Worm (Caenorhabditis elegans): ENCODE data around the gene nhr-193.

DNA sequence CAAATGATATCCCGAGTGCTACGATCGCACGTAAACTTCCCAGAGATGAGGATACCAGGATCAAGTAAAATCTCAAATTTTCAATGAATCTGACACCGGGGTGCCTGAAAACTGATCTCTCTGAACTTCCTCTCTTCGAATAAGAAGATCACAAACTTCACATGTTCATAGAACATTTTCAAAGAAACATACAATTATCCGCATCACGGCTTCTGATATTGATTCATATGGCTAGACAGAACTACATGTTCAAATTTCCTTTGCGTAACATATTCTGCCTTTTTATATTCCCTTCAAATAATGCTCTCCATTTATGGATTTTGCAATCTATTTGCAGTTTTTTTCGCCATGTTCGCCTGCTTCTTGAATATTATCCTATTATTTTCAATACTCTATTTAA is 45.0 kb upstream of the nhr-193 start, which contains the start of gene srbc-83:
- no peak for TF ChIP-seq flt-1 (GFP tag; IDR thresholded peaks at IDR 0.05)
- no peak for TF ChIP-seq ama-1 (optimal IDR thresholded peaks at IDR 0.05)
- no peak for TF ChIP-seq scrt-1 (GFP tag; IDR thresholded peaks at IDR 0.05)
- TF ChIP-seq pes-1 (GFP tag; IDR thresholded peaks at IDR 0.05) = no peak
- TF ChIP-seq hmbx-1 (tag; optimal IDR thresholded peaks at IDR 0.05) = no peak
- TF ChIP-seq ets-7 (tag; optimal IDR thresholded peaks at IDR 0.05) = no peak
- TF ChIP-seq ceh-36 (tag; optimal IDR thresholded peaks at IDR 0.05) = no peak
- no peak for TF ChIP-seq tra-4 (tag; optimal IDR thresholded peaks at IDR 0.05)
- no peak for TF ChIP-seq tbx-37 (GFP tag; conservative IDR thresholded peaks at IDR 0.05)
